Fruit fly (Drosophila melanogaster) whole organism, prepupa: ENCODE measurements around the gene Gyc89Da.
A peak's percentile ranks its signal among the peaks of the same experiment; 100 is the strongest.

Source experiments
- CG10631 ChIP-seq: fragments of 200-800 bp; sonication (Bioruptor generic); optimal IDR thresholded peaks from 2 replicates; lab custom pipeline; 2016; ENCODE audit warnings: missing biosample characterization, missing genetic modification characterization
- CG11294 ChIP-seq: fragments of 200-800 bp; sonication (Bioruptor generic); IDR thresholded peaks from 2 replicates; pipeline ENCODE4 v1.3.6; 2022; ENCODE audit warnings: missing biosample characterization, missing genetic modification characterization
- CG11762 ChIP-seq: fragments of 200-800 bp; sonication (Bioruptor generic); optimal IDR thresholded peaks from 3 replicates; lab custom pipeline; 2016; ENCODE audit warnings: missing biosample characterization, missing genetic modification characterization; ENCODE audit not compliant: insufficient read depth
- CG11902 ChIP-seq: fragments of 200-800 bp; sonication (Bioruptor generic); optimal IDR thresholded peaks from 3 replicates; lab custom pipeline; 2016; ENCODE audit warnings: missing biosample characterization, missing genetic modification characterization
- CG15336 ChIP-seq: fragments of 200-800 bp; sonication (Bioruptor generic); IDR thresholded peaks from 2 replicates; pipeline ENCODE4 v1.3.6; 2022; ENCODE audit warnings: missing biosample characterization, missing genetic modification characterization
- CG16779 ChIP-seq: fragments of 200-800 bp; sonication (Bioruptor generic); optimal IDR thresholded peaks from 3 replicates; lab custom pipeline; 2017; ENCODE audit warnings: missing biosample characterization, mild to moderate bottlenecking, missing genetic modification characterization
- CG3032 ChIP-seq: fragments of 200-800 bp; optimal IDR thresholded peaks from 2 replicates; lab custom pipeline; 2019; ENCODE audit warnings: missing biosample characterization, mild to moderate bottlenecking, missing genetic modification characterization, moderate library complexity
- CG31627 ChIP-seq: fragments of 200-800 bp; sonication (Bioruptor generic); optimal IDR thresholded peaks from 3 replicates; lab custom pipeline; 2016; ENCODE audit warnings: missing biosample characterization, missing genetic modification characterization
- CG32006 ChIP-seq: fragments of 200-800 bp; sonication (Bioruptor generic); optimal IDR thresholded peaks from 3 replicates; lab custom pipeline; 2017; ENCODE audit warnings: missing biosample characterization, mild to moderate bottlenecking, missing genetic modification characterization
- CG34406 ChIP-seq: fragments of 200-800 bp; sonication (Bioruptor generic); optimal IDR thresholded peaks from 3 replicates; lab custom pipeline; 2016; ENCODE audit warnings: missing biosample characterization, missing genetic modification characterization
- CG6792 ChIP-seq: fragments of 200-800 bp; sonication (Bioruptor generic); optimal IDR thresholded peaks from 3 replicates; lab custom pipeline; 2016; ENCODE audit warnings: missing biosample characterization, missing genetic modification characterization
- CG6854 ChIP-seq: fragments of 200-800 bp; sonication (Bioruptor generic); optimal IDR thresholded peaks from 2 replicates; lab custom pipeline; 2017; ENCODE audit warnings: missing biosample characterization, mild to moderate bottlenecking, missing genetic modification characterization
- CG8119 ChIP-seq: fragments of 200-800 bp; sonication (Bioruptor generic); IDR thresholded peaks from 3 replicates; pipeline ENCODE4 v1.3.6; 2022; ENCODE audit warnings: missing biosample characterization, missing genetic modification characterization
- CG8319 ChIP-seq: fragments of 200-800 bp; sonication (Bioruptor generic); optimal IDR thresholded peaks from 3 replicates; lab custom pipeline; 2016; ENCODE audit warnings: missing biosample characterization, missing genetic modification characterization
- CG8632 ChIP-seq: fragments of 200-800 bp; sonication (Bioruptor generic); optimal IDR thresholded peaks from 3 replicates; lab custom pipeline; 2016; ENCODE audit warnings: missing biosample characterization, missing genetic modification characterization
- CG9139 ChIP-seq: fragments of 200-800 bp; sonication (Bioruptor generic); optimal IDR thresholded peaks from 3 replicates; lab custom pipeline; 2017; ENCODE audit warnings: missing biosample characterization, mild to moderate bottlenecking, missing genetic modification characterization
- Eip75B ChIP-seq: fragments of 200-800 bp; sonication (Bioruptor generic); optimal IDR thresholded peaks from 3 replicates; lab custom pipeline; 2016; ENCODE audit warnings: missing biosample characterization, missing genetic modification characterization
- Eip78C ChIP-seq: fragments of 200-800 bp; sonication (Bioruptor generic); peaks from one replicate; lab custom pipeline; 2016; ENCODE audit warnings: missing biosample characterization, missing genetic modification characterization
- Eip93F ChIP-seq: fragments of 200-800 bp; sonication (Bioruptor generic); optimal IDR thresholded peaks from 2 replicates; lab custom pipeline; 2016; ENCODE audit warnings: missing biosample characterization, mild to moderate bottlenecking, missing genetic modification characterization
- Ets96B ChIP-seq: fragments of 200-800 bp; optimal IDR thresholded peaks from 2 replicates; lab custom pipeline; 2019; ENCODE audit warnings: missing biosample characterization, mild to moderate bottlenecking, missing genetic modification characterization, moderate library complexity
- Hr38 ChIP-seq: sonication (Bioruptor generic); optimal IDR thresholded peaks from 2 replicates; lab custom pipeline; 2016; ENCODE audit warnings: missing biosample characterization, missing genetic modification characterization
- Hr4 ChIP-seq: fragments of 200-800 bp; sonication (Bioruptor generic); optimal IDR thresholded peaks from 3 replicates; lab custom pipeline; 2016; ENCODE audit warnings: missing biosample characterization, missing genetic modification characterization
- Lpt ChIP-seq: fragments of 200-800 bp; sonication (Bioruptor generic); optimal IDR thresholded peaks from 3 replicates; lab custom pipeline; 2016; ENCODE audit warnings: missing biosample characterization, missing genetic modification characterization
- Met ChIP-seq: fragments of 200-800 bp; sonication (Bioruptor generic); optimal IDR thresholded peaks from 3 replicates; lab custom pipeline; 2016; ENCODE audit warnings: missing biosample characterization, missing genetic modification characterization
- OdsH ChIP-seq: fragments of 200-800 bp; sonication (Bioruptor generic); optimal IDR thresholded peaks from 3 replicates; lab custom pipeline; 2016; ENCODE audit warnings: missing biosample characterization, missing genetic modification characterization
- Sox14 ChIP-seq: fragments of 200-800 bp; sonication (Bioruptor generic); optimal IDR thresholded peaks from 3 replicates; lab custom pipeline; 2016; ENCODE audit warnings: missing biosample characterization, missing genetic modification characterization
- Sox15 ChIP-seq: fragments of 200-800 bp; sonication (Bioruptor generic); optimal IDR thresholded peaks from 3 replicates; lab custom pipeline; 2016; ENCODE audit warnings: missing biosample characterization, missing genetic modification characterization
- achi ChIP-seq: fragments of 200-800 bp; sonication (Bioruptor generic); optimal IDR thresholded peaks from 3 replicates; lab custom pipeline; 2016; ENCODE audit warnings: missing biosample characterization, missing genetic modification characterization
- acj6 ChIP-seq: fragments of 200-800 bp; sonication (Bioruptor generic); optimal IDR thresholded peaks from 3 replicates; lab custom pipeline; 2016; ENCODE audit warnings: missing biosample characterization, missing genetic modification characterization
- cyc ChIP-seq: fragments of 200-800 bp; sonication (Bioruptor generic); optimal IDR thresholded peaks from 3 replicates; lab custom pipeline; 2016; ENCODE audit warnings: missing biosample characterization, missing genetic modification characterization
- dac ChIP-seq: fragments of 200-800 bp; sonication (Bioruptor generic); optimal IDR thresholded peaks from 2 replicates; lab custom pipeline; 2017; ENCODE audit warnings: missing biosample characterization, mild to moderate bottlenecking, missing genetic modification characterization
- dsx ChIP-seq: fragments of 200-800 bp; optimal IDR thresholded peaks from 3 replicates; lab custom pipeline; 2019; ENCODE audit warnings: missing biosample characterization, mild to moderate bottlenecking, missing genetic modification characterization, moderate library complexity; ENCODE audit not compliant: poor library complexity, severe bottlenecking
- eg ChIP-seq: fragments of 200-800 bp; sonication (Bioruptor generic); IDR thresholded peaks from 3 replicates; pipeline ENCODE4 v1.3.6; 2022; ENCODE audit warnings: missing biosample characterization, missing genetic modification characterization
- esn ChIP-seq: fragments of 200-800 bp; sonication (Bioruptor generic); optimal IDR thresholded peaks from 2 replicates; lab custom pipeline; 2016; ENCODE audit warnings: missing biosample characterization, mild to moderate bottlenecking, missing genetic modification characterization, moderate library complexity
- fd59A ChIP-seq: fragments of 200-800 bp; sonication (Bioruptor generic); optimal IDR thresholded peaks from 2 replicates; lab custom pipeline; 2017; ENCODE audit warnings: missing biosample characterization, mild to moderate bottlenecking, missing genetic modification characterization, missing genetic modification reagents
- fd85E ChIP-seq: fragments of 200-800 bp; sonication (Bioruptor generic); optimal IDR thresholded peaks from 3 replicates; lab custom pipeline; 2016; ENCODE audit warnings: missing biosample characterization, missing genetic modification characterization
- lz ChIP-seq: fragments of 200-800 bp; sonication (Bioruptor generic); optimal IDR thresholded peaks from 3 replicates; lab custom pipeline; 2016; ENCODE audit warnings: missing biosample characterization, missing genetic modification characterization
- pdm3 ChIP-seq: fragments of 200-800 bp; sonication (Bioruptor generic); optimal IDR thresholded peaks from 3 replicates; lab custom pipeline; 2016; ENCODE audit warnings: missing biosample characterization, missing genetic modification characterization
- salr ChIP-seq, 2 experiments: fragments of 200-800 bp; sonication (Bioruptor generic); optimal IDR thresholded peaks; 3 replicates each; lab custom pipeline; 2016 to 2018; ENCODE audit warnings: missing biosample characterization in 2 of 2, missing genetic modification characterization in 2 of 2, mild to moderate bottlenecking in 1 of 2
- spab ChIP-seq: fragments of 200-800 bp; sonication (Bioruptor generic); optimal IDR thresholded peaks from 2 replicates; lab custom pipeline; 2017; ENCODE audit warnings: missing biosample characterization, mild to moderate bottlenecking, missing genetic modification characterization, missing genetic modification reagents
- ss ChIP-seq, 2 experiments: fragments of 200-800 bp; sonication (Bioruptor generic); optimal IDR thresholded peaks; 2 replicates in 1 of 2; 3 replicates in 1 of 2; lab custom pipeline; 2017 to 2018; ENCODE audit warnings: mild to moderate bottlenecking in 2 of 2, missing biosample characterization in 2 of 2, missing genetic modification characterization in 2 of 2, moderate library complexity in 1 of 2
- svp ChIP-seq: fragments of 200-800 bp; sonication (Bioruptor generic); peaks from one replicate; lab custom pipeline; 2016; ENCODE audit warnings: missing biosample characterization, missing genetic modification characterization
- topi ChIP-seq: fragments of 200-800 bp; sonication (Bioruptor generic); optimal IDR thresholded peaks from 3 replicates; lab custom pipeline; 2016; ENCODE audit warnings: missing biosample characterization, missing genetic modification characterization
- vri ChIP-seq: fragments of 200-800 bp; sonication (Bioruptor generic); optimal IDR thresholded peaks from 3 replicates; lab custom pipeline; 2016; ENCODE audit warnings: missing biosample characterization, mild to moderate bottlenecking, missing genetic modification characterization

Gyc89Da gene

DNA sequence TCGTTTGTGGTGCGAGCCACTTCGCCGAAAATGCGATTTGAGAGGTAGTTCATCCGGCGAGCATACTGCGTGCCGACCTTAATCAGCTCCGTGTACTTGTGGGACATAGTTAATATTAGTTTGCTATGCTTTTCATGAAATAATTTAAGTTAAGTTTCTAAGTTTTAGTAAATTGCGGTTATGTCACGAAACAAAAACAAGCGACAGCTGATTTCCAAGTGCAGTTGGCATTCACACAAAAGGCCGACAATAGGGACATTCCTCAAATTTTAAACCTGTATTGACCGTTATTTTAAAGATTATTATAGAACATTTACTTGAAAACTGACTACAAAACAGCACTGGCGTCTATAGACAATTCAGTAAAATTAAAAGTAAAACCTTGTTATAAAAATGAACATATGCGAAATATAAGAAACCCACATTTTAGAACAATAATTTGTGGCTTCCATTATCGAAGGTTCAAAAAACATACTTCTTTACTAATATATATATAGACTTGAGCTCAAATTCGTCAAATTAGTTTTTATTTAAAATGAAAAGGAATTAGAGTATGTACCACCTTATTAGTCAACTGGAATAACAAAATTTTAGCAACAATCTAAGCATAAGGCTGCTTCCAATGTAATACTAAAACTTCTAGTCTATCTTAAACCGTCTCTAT lies 35.9 kb upstream of the Gyc89Da start, which contains the start of gene mRpS33:
mRpS33 (minus strand) TSS at position 224 of the 664 bp plus-strand sequence.
- no peak for TF ChIP-seq esn (GFP tag; lab: Kevin White, UChicago)
- no peak for TF ChIP-seq eg (GFP tag; lab: Robert Waterston, UW)
- peak; percentile 49 for TF ChIP-seq vri (GFP tag; lab: Kevin White, UChicago)
- TF ChIP-seq achi: no peak
- peak; percentile 16 for TF ChIP-seq Eip78C (GFP tag; lab: Kevin White, UChicago)
- TF ChIP-seq CG11762: no peak
- no peak for TF ChIP-seq dsx (GFP tag; lab: Kevin White, UChicago)
- TF ChIP-seq spab: no peak
- TF ChIP-seq Sox14 (GFP tag; lab: Kevin White, UChicago): no peak

DNA sequence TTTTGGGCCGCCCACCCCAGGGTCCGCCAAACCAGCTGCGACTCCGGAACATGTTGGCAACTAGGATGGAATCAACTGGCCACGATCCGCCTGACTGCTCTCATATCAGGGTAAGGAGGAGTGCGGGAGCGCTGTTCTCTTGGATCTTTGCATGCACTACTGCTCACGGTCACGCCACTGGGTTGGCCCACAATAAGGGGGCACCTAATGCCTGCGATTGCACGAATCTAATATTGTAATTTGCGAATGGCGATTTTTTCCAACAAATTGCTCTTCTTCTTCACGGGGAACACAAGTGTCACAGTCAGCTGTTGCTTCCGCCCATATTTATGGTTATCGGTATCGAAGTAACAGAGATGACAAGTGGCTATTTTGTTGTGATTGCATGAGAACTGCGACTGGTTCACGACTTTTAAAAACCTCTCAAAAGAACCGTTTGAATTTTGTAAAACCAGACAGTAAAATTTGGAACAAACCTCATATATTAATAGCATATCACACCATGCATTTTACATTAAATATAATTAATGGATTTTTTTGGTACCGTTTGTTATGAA lies 31.0 kb upstream of the Gyc89Da start, which contains the start of gene ema:
ema (minus strand) TSS at position 295 of the 557 bp plus-strand sequence.
- TF ChIP-seq Eip78C (GFP tag; lab: Kevin White, UChicago) (peak; percentile 53), vri (GFP tag; lab: Kevin White, UChicago) (peak; percentile 4), cyc (GFP tag; lab: Kevin White, UChicago) (peak; percentile 3), CG6854 (GFP tag; lab: Kevin White, UChicago) (peak; percentile 5), lz (peak; percentile 14), esn (GFP tag; lab: Kevin White, UChicago) (peak; percentile 34), acj6 (no peak), achi (peak; percentile 98), dsx (GFP tag; lab: Kevin White, UChicago) (peak; percentile 42), CG31627 (GFP tag; lab: Kevin White, UChicago) (peak; percentile 3), CG8319 (GFP tag; lab: Kevin White, UChicago) (no peak)

DNA sequence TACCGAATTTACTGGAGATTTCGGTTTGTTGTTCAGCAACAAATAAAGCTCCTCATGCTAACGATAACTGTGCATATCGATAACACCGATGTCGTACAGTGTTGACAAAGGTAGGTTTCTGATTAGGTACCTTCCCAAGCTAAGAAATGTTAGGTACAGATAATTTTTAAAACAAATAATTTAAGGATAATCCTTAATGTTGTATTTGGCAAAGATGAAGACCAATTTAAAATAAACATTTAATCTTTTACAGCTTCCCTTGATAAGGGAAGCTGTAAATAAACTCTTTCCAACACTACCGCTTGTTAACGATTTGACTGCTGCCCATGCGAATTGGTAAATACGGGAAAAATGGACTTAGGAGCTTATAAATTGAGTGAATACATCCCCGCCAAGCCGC lies 29.5 kb upstream of the Gyc89Da start, which contains the start of the genes Ttc1 and CG14882:
Ttc1 (minus strand) TSS at position 71 of the 400 bp plus-strand sequence.
CG14882 (plus strand) TSS at position 271 of the 400 bp plus-strand sequence.
- TF ChIP-seq CG34406 (GFP tag; lab: Kevin White, UChicago): peak; percentile 84
- TF ChIP-seq pdm3 (GFP tag; lab: Kevin White, UChicago): no peak
- TF ChIP-seq CG15336 (GFP tag; lab: Robert Waterston, UW): peak; percentile 94
- TF ChIP-seq CG3032 (tag; lab: Kevin White, UChicago): peak; percentile 67
- peak; percentile 90 for TF ChIP-seq Sox14 (GFP tag; lab: Kevin White, UChicago)
- peak; percentile 69 for TF ChIP-seq Sox15
- TF ChIP-seq vri (GFP tag; lab: Kevin White, UChicago): peak; percentile 89
- TF ChIP-seq Ets96B: peak; percentile 81
- peak; percentile 88 for TF ChIP-seq achi
- TF ChIP-seq Hr38 (GFP tag; lab: Kevin White, UChicago): no peak
- TF ChIP-seq CG9139 (GFP tag; lab: Kevin White, UChicago): peak; percentile 63
- peak; percentile 61 for TF ChIP-seq Eip93F (GFP tag; lab: Kevin White, UChicago)
- TF ChIP-seq OdsH (GFP tag; lab: Kevin White, UChicago): peak; percentile 91
- no peak for TF ChIP-seq fd85E (GFP tag; lab: Kevin White, UChicago)
- TF ChIP-seq acj6: peak; percentile 89
- peak; percentile 90 for TF ChIP-seq Eip75B
- peak; percentile 87 for TF ChIP-seq CG31627 (GFP tag; lab: Kevin White, UChicago)
- TF ChIP-seq CG8119 (GFP tag; lab: Robert Waterston, UW): peak; percentile 90
- TF ChIP-seq fd59A (GFP tag; lab: Kevin White, UChicago): peak; percentile 49
- TF ChIP-seq Lpt (GFP tag; lab: Kevin White, UChicago): peak; percentile 57
- TF ChIP-seq esn (GFP tag; lab: Kevin White, UChicago): peak; percentile 92
- TF ChIP-seq ss (GFP tag; optimal IDR thresholded peaks at IDR 0.05; lab: Kevin White, UChicago): peak in 1 of 2 experiments; percentile 39
- TF ChIP-seq CG16779 (tag; lab: Kevin White, UChicago): no peak
- TF ChIP-seq CG8632 (GFP tag; lab: Kevin White, UChicago): peak; percentile 82
- peak; percentile 72 for TF ChIP-seq CG11294
- TF ChIP-seq cyc (GFP tag; lab: Kevin White, UChicago): peak; percentile 72
- TF ChIP-seq lz: peak; percentile 88
- TF ChIP-seq svp (GFP tag; lab: Kevin White, UChicago): no peak
- peak; percentile 29 to 81 for TF ChIP-seq salr (GFP tag; optimal IDR thresholded peaks at IDR 0.05; lab: Kevin White, UChicago)
- peak; percentile 87 for TF ChIP-seq topi (GFP tag; lab: Kevin White, UChicago)
- TF ChIP-seq CG6792: peak; percentile 86
- no peak for TF ChIP-seq CG32006
- TF ChIP-seq CG11902 (GFP tag; lab: Kevin White, UChicago): no peak
- peak; percentile 92 for TF ChIP-seq eg (GFP tag; lab: Robert Waterston, UW)
- TF ChIP-seq Hr4: no peak
- no peak for TF ChIP-seq dac (GFP tag; lab: Kevin White, UChicago)
- TF ChIP-seq CG10631 (GFP tag; lab: Kevin White, UChicago): no peak
- TF ChIP-seq Met (GFP tag; lab: Kevin White, UChicago): no peak
